Fruit fly (Drosophila melanogaster): Measurements from ENCODE around the gene Pdp1.

Gene Pdp1

DNA sequence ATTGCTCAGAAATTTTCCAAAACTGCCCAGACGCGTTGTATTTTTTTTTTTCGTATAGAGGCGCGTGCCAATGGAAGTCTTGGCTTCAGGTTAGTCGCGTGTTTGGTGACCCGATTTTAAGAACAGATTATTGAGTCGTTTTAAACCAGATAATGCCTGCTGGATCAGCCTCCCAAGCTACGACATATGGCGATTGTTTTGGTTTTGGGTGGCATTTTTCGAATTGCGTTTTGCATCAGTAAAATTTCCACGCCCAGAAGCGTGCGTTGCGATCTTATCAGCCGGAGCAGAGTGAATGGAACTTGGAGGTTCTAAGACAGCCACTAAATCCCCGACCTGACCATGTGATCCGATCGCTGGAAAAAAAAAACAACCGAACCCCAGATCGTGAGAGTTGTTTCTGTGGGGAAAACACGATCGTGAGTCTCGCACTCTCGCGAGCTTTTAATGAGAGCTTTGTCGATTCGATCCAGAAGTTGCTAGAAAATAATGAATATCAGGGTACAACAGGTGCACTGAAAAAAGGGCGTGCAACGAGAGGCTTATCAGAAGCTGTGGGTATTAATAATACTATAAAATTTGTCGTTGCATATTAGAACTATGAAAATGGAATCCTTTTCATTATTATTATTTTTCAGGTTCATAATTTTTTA, 1.9 kb downstream of the Pdp1 start:
- TF ChIP-seq CG12768 (GFP tag; optimal IDR thresholded peaks at IDR 0.05): no peak
- peak; percentile 86 for TF ChIP-seq cic (GFP tag; optimal IDR thresholded peaks at IDR 0.05)
- TF ChIP-seq tj (GFP tag; optimal IDR thresholded peaks at IDR 0.05): no peak
- TF ChIP-seq Hr96 (GFP tag; optimal IDR thresholded peaks at IDR 0.05): no peak
- no peak for TF ChIP-seq pad (GFP tag; optimal IDR thresholded peaks at IDR 0.05)
- TF ChIP-seq Mnt (GFP tag; optimal IDR thresholded peaks at IDR 0.05): peak; percentile 67
- TF ChIP-seq kay (GFP tag; ENCODE audit: borderline replicate concordance): peak; percentile 94

- peak; percentile 93 for TF ChIP-seq CG11617 (GFP tag; optimal IDR thresholded peaks at IDR 0.05)
- peak; percentile 56 for TF ChIP-seq Hr96 (GFP tag; optimal IDR thresholded peaks at IDR 0.05)
- TF ChIP-seq ovo (GFP tag; optimal IDR thresholded peaks at IDR 0.05): peak; percentile 45
- TF ChIP-seq cnc (optimal IDR thresholded peaks at IDR 0.05): no peak
- peak; percentile 92 for TF ChIP-seq CG33017 (tag; optimal IDR thresholded peaks at IDR 0.05)
- peak; percentile 87 for TF ChIP-seq pad (GFP tag; optimal IDR thresholded peaks at IDR 0.05)
- TF ChIP-seq CG12768 (GFP tag; optimal IDR thresholded peaks at IDR 0.05): peak; percentile 88
- peak; percentile 95 for TF ChIP-seq CG7045 (GFP tag; optimal IDR thresholded peaks at IDR 0.05)
- TF ChIP-seq CG14711 (tag; optimal IDR thresholded peaks at IDR 0.05): peak; percentile 87
- TF ChIP-seq CG1620 (GFP tag; optimal IDR thresholded peaks at IDR 0.05): peak; percentile 68
- TF ChIP-seq toe (GFP tag; optimal IDR thresholded peaks at IDR 0.05): peak; percentile 84
- TF ChIP-seq cic (GFP tag; optimal IDR thresholded peaks at IDR 0.05): peak; percentile 97
- peak; percentile 97 for TF ChIP-seq kay (GFP tag; ENCODE audit: borderline replicate concordance)
- peak; percentile 86 for TF ChIP-seq CG5204 (GFP tag; optimal IDR thresholded peaks at IDR 0.05)
- peak; percentile 93 for TF ChIP-seq CG7101 (tag; optimal IDR thresholded peaks at IDR 0.05)
- TF ChIP-seq Mnt (GFP tag; optimal IDR thresholded peaks at IDR 0.05): peak; percentile 56
- TF ChIP-seq bab1 (GFP tag; optimal IDR thresholded peaks at IDR 0.05): peak; percentile 93
- peak; percentile 81 for TF ChIP-seq Crg-1 (GFP tag; optimal IDR thresholded peaks at IDR 0.05)
- peak; percentile 99 for TF ChIP-seq tj (GFP tag; optimal IDR thresholded peaks at IDR 0.05)
- peak; percentile 80 for TF ChIP-seq Clk (GFP tag; optimal IDR thresholded peaks at IDR 0.05)
Measured at dm6 chr3L:7863766-7864305, 3.3 kb downstream of the Pdp1 start.

- TF ChIP-seq kay (GFP tag; ENCODE audit: borderline replicate concordance) (no peak), ovo (GFP tag; optimal IDR thresholded peaks at IDR 0.05) (peak; percentile 45), Crg-1 (GFP tag; optimal IDR thresholded peaks at IDR 0.05) (no peak), CG7045 (GFP tag; optimal IDR thresholded peaks at IDR 0.05) (no peak), tj (GFP tag; optimal IDR thresholded peaks at IDR 0.05) (peak; percentile 74), CG11617 (GFP tag; optimal IDR thresholded peaks at IDR 0.05) (no peak), cnc (optimal IDR thresholded peaks at IDR 0.05) (no peak), CG14711 (tag; optimal IDR thresholded peaks at IDR 0.05) (no peak)
Measured at dm6 chr3L:7863267-7863765, 3.9 kb downstream of the Pdp1 start.

DNA sequence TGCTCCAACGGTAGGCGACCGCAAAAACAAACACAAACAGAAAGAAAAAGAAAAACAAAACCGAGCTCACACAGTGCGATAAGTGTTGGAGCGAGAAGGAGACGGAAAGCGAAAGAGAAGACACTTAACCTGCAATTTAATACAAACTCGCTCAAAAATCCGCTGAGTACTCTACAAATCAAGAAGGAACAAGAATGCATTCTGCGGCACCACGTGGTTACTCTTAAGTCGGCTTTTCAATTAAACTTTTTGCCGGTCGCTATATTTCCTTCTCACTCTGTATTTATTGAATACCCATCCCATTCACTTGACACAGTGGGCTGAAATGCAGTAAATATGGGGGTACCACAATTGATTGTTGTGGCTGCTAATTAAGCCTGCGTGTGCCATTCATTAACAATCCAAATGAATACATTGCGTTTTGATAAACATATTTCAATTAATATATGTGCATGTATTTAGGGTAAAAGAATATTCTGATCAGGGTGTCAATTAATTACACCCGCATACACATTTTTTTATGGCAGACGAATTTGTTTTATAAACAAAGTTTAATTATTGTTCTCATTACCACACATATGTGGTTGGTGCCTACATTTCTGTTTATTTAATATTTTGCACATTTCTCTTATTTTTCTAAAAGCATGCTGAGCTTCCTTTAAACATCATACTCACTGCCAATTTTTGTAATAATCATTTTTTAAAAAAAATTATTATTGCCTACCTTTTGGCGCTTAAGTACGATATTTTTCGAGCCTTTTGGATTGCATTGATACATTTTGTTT, 4.7 kb downstream of the Pdp1 start:
- TF ChIP-seq Clk (GFP tag; optimal IDR thresholded peaks at IDR 0.05): no peak
- TF ChIP-seq pad (GFP tag; optimal IDR thresholded peaks at IDR 0.05): peak; percentile 39
- TF ChIP-seq toe (GFP tag; optimal IDR thresholded peaks at IDR 0.05): no peak
- TF ChIP-seq kay (GFP tag; ENCODE audit: borderline replicate concordance): peak; percentile 52
- no peak for TF ChIP-seq CG11617 (GFP tag; optimal IDR thresholded peaks at IDR 0.05)
- TF ChIP-seq Mnt (GFP tag; optimal IDR thresholded peaks at IDR 0.05): peak; percentile 76
- no peak for TF ChIP-seq Hr96 (GFP tag; optimal IDR thresholded peaks at IDR 0.05)
- peak; percentile 95 for TF ChIP-seq cic (GFP tag; optimal IDR thresholded peaks at IDR 0.05)
- no peak for TF ChIP-seq CG14711 (tag; optimal IDR thresholded peaks at IDR 0.05)
- peak; percentile 97 for TF ChIP-seq tj (GFP tag; optimal IDR thresholded peaks at IDR 0.05)

dm6 chr3L:7861807-7862206, 5.4 kb downstream of the Pdp1 start:
- TF ChIP-seq CG11617 (GFP tag; optimal IDR thresholded peaks at IDR 0.05) (peak; percentile 15), CG14711 (tag; optimal IDR thresholded peaks at IDR 0.05) (peak; percentile 56), CG5204 (GFP tag; optimal IDR thresholded peaks at IDR 0.05) (no peak), CG7101 (tag; optimal IDR thresholded peaks at IDR 0.05) (peak; percentile 63), kay (GFP tag; ENCODE audit: borderline replicate concordance) (peak; percentile 32), tj (GFP tag; optimal IDR thresholded peaks at IDR 0.05) (no peak)

dm6 chr3L:7860634-7861431, 6.3 kb downstream of the Pdp1 start:
- TF ChIP-seq cnc (optimal IDR thresholded peaks at IDR 0.05) (no peak), bab1 (GFP tag; optimal IDR thresholded peaks at IDR 0.05) (no peak), CG14711 (tag; optimal IDR thresholded peaks at IDR 0.05) (no peak), Crg-1 (GFP tag; optimal IDR thresholded peaks at IDR 0.05) (no peak), CG11617 (GFP tag; optimal IDR thresholded peaks at IDR 0.05) (no peak), Clk (GFP tag; optimal IDR thresholded peaks at IDR 0.05) (no peak), CG7045 (GFP tag; optimal IDR thresholded peaks at IDR 0.05) (no peak), ovo (GFP tag; optimal IDR thresholded peaks at IDR 0.05) (no peak), CG1620 (GFP tag; optimal IDR thresholded peaks at IDR 0.05) (no peak), CG33017 (tag; optimal IDR thresholded peaks at IDR 0.05) (no peak), pad (GFP tag; optimal IDR thresholded peaks at IDR 0.05) (peak; percentile 16), Mnt (GFP tag; optimal IDR thresholded peaks at IDR 0.05) (peak; percentile 12), CG12768 (GFP tag; optimal IDR thresholded peaks at IDR 0.05) (peak; percentile 17), Hr96 (GFP tag; optimal IDR thresholded peaks at IDR 0.05) (no peak), kay (GFP tag; ENCODE audit: borderline replicate concordance) (no peak), tj (GFP tag; optimal IDR thresholded peaks at IDR 0.05) (no peak), CG5204 (GFP tag; optimal IDR thresholded peaks at IDR 0.05) (no peak), CG7101 (tag; optimal IDR thresholded peaks at IDR 0.05) (no peak), cic (GFP tag; optimal IDR thresholded peaks at IDR 0.05) (peak; percentile 81), toe (GFP tag; optimal IDR thresholded peaks at IDR 0.05) (no peak)

All from whole organism, adult.